Fruit fly (Drosophila melanogaster) whole organism, pupa: ENCODE results near the gene Pgls.

ENCODE experiments used
- CG10348 ChIP-seq: fragments of 200-800 bp; sonication (Bioruptor generic); IDR thresholded peaks from 2 replicates; pipeline ENCODE4 v1.3.6; 2022; ENCODE audit warnings: missing biosample characterization, missing genetic modification characterization
- CG13204 ChIP-seq: fragments of 200-800 bp; sonication (Bioruptor generic); optimal IDR thresholded peaks from 2 replicates; lab custom pipeline; 2018; ENCODE audit warnings: missing biosample characterization, mild to moderate bottlenecking, missing genetic modification characterization, moderate library complexity
- CG14655 ChIP-seq: fragments of 200-800 bp; sonication (Bioruptor generic); optimal IDR thresholded peaks from 3 replicates; lab custom pipeline; 2017; ENCODE audit warnings: mild to moderate bottlenecking, missing biosample characterization, missing genetic modification reagents, missing genetic modification characterization
- CG15710 ChIP-seq: fragments of 200-800 bp; sonication (Bioruptor generic); optimal IDR thresholded peaks from 2 replicates; lab custom pipeline; 2018; ENCODE audit warnings: missing biosample characterization, mild to moderate bottlenecking, missing genetic modification characterization, moderate library complexity
- CG32121 ChIP-seq: fragments of 200-800 bp; sonication (Bioruptor generic); IDR thresholded peaks from 2 replicates; pipeline ENCODE4 v1.3.6; 2022; ENCODE audit warnings: missing biosample characterization, missing genetic modification characterization
- CG4496 ChIP-seq: fragments of 200-800 bp; sonication (Bioruptor generic); IDR thresholded peaks from 3 replicates; pipeline ENCODE4 v1.3.6; 2022; ENCODE audit warnings: missing biosample characterization, missing genetic modification characterization
- CG8159 ChIP-seq: fragments of 200-800 bp; sonication (Bioruptor generic); optimal IDR thresholded peaks from 3 replicates; lab custom pipeline; 2018; ENCODE audit warnings: missing biosample characterization, mild to moderate bottlenecking, missing genetic modification characterization, moderate library complexity
- CG8301 ChIP-seq: fragments of 200-800 bp; sonication (Bioruptor generic); optimal IDR thresholded peaks from 2 replicates; lab custom pipeline; 2018; ENCODE audit warnings: missing biosample characterization, mild to moderate bottlenecking, missing genetic modification characterization
- EcR ChIP-seq: fragments of 200-800 bp; sonication (Bioruptor generic); optimal IDR thresholded peaks from 3 replicates; lab custom pipeline; 2019; ENCODE audit warnings: missing biosample characterization, missing genetic modification characterization, mild to moderate bottlenecking, moderate library complexity, missing genetic modification reagents
- fd96Ca ChIP-seq: fragments of 200-800 bp; sonication (Bioruptor generic); IDR thresholded peaks from 3 replicates; pipeline ENCODE4 v1.3.6; 2022; ENCODE audit warnings: missing biosample characterization, missing genetic modification characterization
- gl ChIP-seq: fragments of 200-800 bp; sonication (Bioruptor generic); optimal IDR thresholded peaks from 2 replicates; lab custom pipeline; 2018; ENCODE audit warnings: missing biosample characterization, mild to moderate bottlenecking, missing genetic modification characterization
- rn ChIP-seq: fragments of 200-800 bp; sonication (Bioruptor generic); IDR thresholded peaks from 2 replicates; pipeline ENCODE4 v1.3.6; 2022; ENCODE audit warnings: missing biosample characterization, missing genetic modification characterization

DNA sequence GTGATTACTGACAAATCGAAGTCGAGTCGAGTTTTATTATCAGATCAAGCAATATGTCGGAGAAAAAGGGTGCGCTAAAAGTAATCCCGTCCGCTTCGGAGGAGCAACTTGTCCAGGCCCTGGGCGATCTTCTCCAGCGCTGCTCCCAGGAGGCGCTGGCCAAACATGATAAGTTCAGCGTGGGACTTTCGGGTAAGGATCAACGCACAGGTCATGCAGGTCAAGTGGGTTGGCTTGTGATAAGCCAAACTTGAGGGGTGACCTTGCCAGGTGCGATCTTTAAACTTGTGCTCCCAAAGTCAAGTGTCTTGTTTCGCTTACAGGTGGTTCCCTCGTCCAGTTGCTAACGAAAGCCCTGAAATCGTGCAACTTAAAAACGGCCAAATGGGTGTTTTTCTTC is 209 bp downstream of the Pgls start:
- TF ChIP-seq CG8159 (tag; lab: Kevin White, UChicago) = no peak
- TF ChIP-seq EcR = no peak
- TF ChIP-seq rn (GFP tag; lab: Robert Waterston, UW) = no peak
- no peak for TF ChIP-seq CG15710 (tag; lab: Kevin White, UChicago)
- TF ChIP-seq gl (tag; lab: Kevin White, UChicago) = no peak
- TF ChIP-seq CG4496 (GFP tag; lab: Robert Waterston, UW) = no peak
- no peak for TF ChIP-seq CG8301 (tag; lab: Kevin White, UChicago)
- no peak for TF ChIP-seq CG32121
- no peak for TF ChIP-seq CG14655 (GFP tag; lab: Kevin White, UChicago)
- TF ChIP-seq CG13204 (GFP tag; lab: Kevin White, UChicago) = no peak
- no peak for TF ChIP-seq fd96Ca
- no peak for TF ChIP-seq CG10348 (GFP tag; lab: Robert Waterston, UW)
